Worm (Caenorhabditis elegans) whole organism, early embryonic: ENCODE results near the gene F09E5.7.

Experiments
- B0310.2 ChIP-seq: sonication (generic microtip); optimal IDR thresholded peaks from 2 replicates; lab custom pipeline; 2016; ENCODE audit warnings: mild to moderate bottlenecking, missing genetic modification characterization, missing compliant biosample characterization
- ama-1 ChIP-seq: fragments of 150-350 bp; optimal IDR thresholded peaks from 2 replicates; lab custom pipeline; 2014
- ceh-13 ChIP-seq: fragments of 200-800 bp; sonication (Bioruptor generic); optimal IDR thresholded peaks from 2 replicates; lab custom pipeline; 2018; ENCODE audit warnings: mild to moderate bottlenecking, missing genetic modification characterization, missing compliant biosample characterization
- ets-7 ChIP-seq: sonication (generic microtip); optimal IDR thresholded peaks from 2 replicates; lab custom pipeline; 2016; ENCODE audit warnings: missing genotype, missing genetic modification characterization, missing compliant biosample characterization
- hmbx-1 ChIP-seq: sonication (generic microtip); optimal IDR thresholded peaks from 2 replicates; lab custom pipeline; 2016; ENCODE audit warnings: mild to moderate bottlenecking, missing genetic modification characterization, missing compliant biosample characterization
- hmg-4 ChIP-seq: fragments of 200-800 bp; sonication (Bioruptor generic); optimal IDR thresholded peaks from 2 replicates; lab custom pipeline; 2018; ENCODE audit warnings: mild to moderate bottlenecking, missing genetic modification characterization, missing compliant biosample characterization
- pes-1 ChIP-seq: fragments of 200-800 bp; sonication (Bioruptor generic); IDR thresholded peaks from 2 replicates; pipeline ENCODE4 v1.3.6; 2022; ENCODE audit warnings: missing genetic modification reagents, missing genetic modification characterization, missing compliant biosample characterization
- scrt-1 ChIP-seq: fragments of 200-800 bp; sonication (Bioruptor generic); IDR thresholded peaks from 2 replicates; pipeline ENCODE4 v1.3.6; 2022; ENCODE audit warnings: missing genetic modification characterization, missing compliant biosample characterization
- sea-1 ChIP-seq: fragments of 200-800 bp; sonication (Bioruptor generic); conservative IDR thresholded peaks from 2 replicates; pipeline ENCODE4 v1.3.6; 2022; ENCODE audit warnings: missing genetic modification characterization, missing compliant biosample characterization
- tra-4 ChIP-seq: sonication (generic microtip); optimal IDR thresholded peaks from 2 replicates; lab custom pipeline; 2017; ENCODE audit warnings: missing genetic modification characterization, missing compliant biosample characterization

DNA sequence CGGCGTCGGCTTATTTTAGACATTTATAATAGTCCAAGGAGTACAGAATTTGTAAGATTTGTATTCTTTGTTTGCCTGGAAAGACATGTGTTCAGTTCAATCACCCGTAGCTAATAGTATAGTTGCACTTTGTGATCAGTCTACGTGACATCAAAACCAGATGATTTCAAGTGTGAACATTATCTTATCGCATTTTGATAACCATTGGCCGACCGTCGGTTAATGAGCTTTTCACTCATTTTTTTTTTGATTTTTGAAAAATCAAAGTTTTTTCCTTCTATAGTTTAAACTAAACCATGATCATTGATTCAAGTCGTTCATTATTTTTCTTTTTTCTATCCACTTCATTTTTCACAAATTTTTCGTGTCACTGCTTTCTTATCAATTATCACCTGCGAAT, 44.7 kb upstream of the F09E5.7 start:
- TF ChIP-seq B0310.2 (no peak), ets-7 (tag; lab: Kevin White, UChicago) (no peak), pes-1 (GFP tag; lab: Robert Waterston, UW) (no peak), hmbx-1 (tag; lab: Kevin White, UChicago) (no peak), ceh-13 (GFP tag; lab: Kevin White, UChicago) (no peak), ama-1 (lab: Kevin White, UChicago) (no peak), sea-1 (GFP tag; lab: Robert Waterston, UW) (no peak), scrt-1 (GFP tag; lab: Robert Waterston, UW) (no peak), hmg-4 (GFP tag; lab: Kevin White, UChicago) (no peak), tra-4 (tag; lab: Kevin White, UChicago) (no peak)
